Fruit fly (Drosophila melanogaster): ENCODE results near the gene CG8281.

The CG8281 gene

dm6 chr3L:7911765-7912556 is at the start of gene CG8281, which contains the start of gene pbl:
TSS of gene CG8281 (plus strand) at chr3L:7912463.
TSS of gene pbl (minus strand) at chr3L:7911954.
- TF ChIP-seq ttk (optimal IDR thresholded peaks at IDR 0.05) (no peak), insv (optimal IDR thresholded peaks at IDR 0.05) (no peak), Myc (optimal IDR thresholded peaks at IDR 0.05) (no peak), Sin3A (optimal IDR thresholded peaks at IDR 0.05) (no peak), psq (optimal IDR thresholded peaks at IDR 0.05) (no peak), h (optimal IDR thresholded peaks at IDR 0.05) (no peak)

- no peak for TF ChIP-seq h (optimal IDR thresholded peaks at IDR 0.05)
- no peak for TF ChIP-seq Myc (optimal IDR thresholded peaks at IDR 0.05)
These were observed 48.9 kb upstream of the CG8281 start for dm6 chr3L:7863267-7863765.

dm6 chr3L:7863766-7864305 is 48.4 kb upstream of the CG8281 start:
- TF ChIP-seq Sin3A (optimal IDR thresholded peaks at IDR 0.05) (no peak), Myc (optimal IDR thresholded peaks at IDR 0.05) (no peak), insv (optimal IDR thresholded peaks at IDR 0.05) (no peak), ttk (optimal IDR thresholded peaks at IDR 0.05) (no peak), h (optimal IDR thresholded peaks at IDR 0.05) (no peak), psq (optimal IDR thresholded peaks at IDR 0.05) (no peak)

- TF ChIP-seq psq (optimal IDR thresholded peaks at IDR 0.05) (no peak), insv (optimal IDR thresholded peaks at IDR 0.05) (no peak), Sin3A (optimal IDR thresholded peaks at IDR 0.05) (no peak), h (optimal IDR thresholded peaks at IDR 0.05) (no peak), Myc (optimal IDR thresholded peaks at IDR 0.05) (no peak), ttk (optimal IDR thresholded peaks at IDR 0.05) (no peak)
These were observed 47.0 kb upstream of the CG8281 start for dm6 chr3L:7865094-7865746.

dm6 chr3L:7865747-7866387 is 46.4 kb upstream of the CG8281 start:
- TF ChIP-seq h (optimal IDR thresholded peaks at IDR 0.05) (no peak), Myc (optimal IDR thresholded peaks at IDR 0.05) (no peak), insv (optimal IDR thresholded peaks at IDR 0.05) (no peak), ttk (optimal IDR thresholded peaks at IDR 0.05) (no peak), Sin3A (optimal IDR thresholded peaks at IDR 0.05) (no peak), psq (optimal IDR thresholded peaks at IDR 0.05) (no peak)

dm6 chr3L:7866558-7866957 is 45.7 kb upstream of the CG8281 start:
- no peak for TF ChIP-seq psq (optimal IDR thresholded peaks at IDR 0.05)
- TF ChIP-seq Sin3A (optimal IDR thresholded peaks at IDR 0.05), result no peak

- TF ChIP-seq ttk (optimal IDR thresholded peaks at IDR 0.05) (no peak), psq (optimal IDR thresholded peaks at IDR 0.05) (no peak), Myc (optimal IDR thresholded peaks at IDR 0.05) (no peak), Sin3A (optimal IDR thresholded peaks at IDR 0.05) (no peak), insv (optimal IDR thresholded peaks at IDR 0.05) (no peak), h (optimal IDR thresholded peaks at IDR 0.05) (no peak)
These were observed 45.1 kb upstream of the CG8281 start, which contains the start of gene Pdp1 for dm6 chr3L:7867036-7867787. TSS of gene Pdp1 (minus strand) at chr3L:7867369.

dm6 chr3L:7868581-7869236 is 43.6 kb upstream of the CG8281 start, which contains the start of gene CG32365:
TSS of gene CG32365 (plus strand) at chr3L:7869042.
- TF ChIP-seq Myc (optimal IDR thresholded peaks at IDR 0.05) (no peak), Sin3A (optimal IDR thresholded peaks at IDR 0.05) (no peak)

dm6 chr3L:7869715-7870387 is 42.4 kb upstream of the CG8281 start:
- TF ChIP-seq Myc (optimal IDR thresholded peaks at IDR 0.05), result no peak
- no peak for TF ChIP-seq Sin3A (optimal IDR thresholded peaks at IDR 0.05)
- no peak for TF ChIP-seq psq (optimal IDR thresholded peaks at IDR 0.05)
- no peak for TF ChIP-seq ttk (optimal IDR thresholded peaks at IDR 0.05)
- no peak for TF ChIP-seq insv (optimal IDR thresholded peaks at IDR 0.05)
- TF ChIP-seq h (optimal IDR thresholded peaks at IDR 0.05), result no peak

dm6 chr3L:7870388-7870740 is 41.9 kb upstream of the CG8281 start:
- TF ChIP-seq insv (optimal IDR thresholded peaks at IDR 0.05) (no peak), Myc (optimal IDR thresholded peaks at IDR 0.05) (no peak), psq (optimal IDR thresholded peaks at IDR 0.05) (no peak), Sin3A (optimal IDR thresholded peaks at IDR 0.05) (no peak), ttk (optimal IDR thresholded peaks at IDR 0.05) (no peak), h (optimal IDR thresholded peaks at IDR 0.05) (no peak)

- no peak for TF ChIP-seq Myc (optimal IDR thresholded peaks at IDR 0.05)
- TF ChIP-seq psq (optimal IDR thresholded peaks at IDR 0.05), result no peak
- TF ChIP-seq h (optimal IDR thresholded peaks at IDR 0.05), result no peak
- no peak for TF ChIP-seq ttk (optimal IDR thresholded peaks at IDR 0.05)
- no peak for TF ChIP-seq Sin3A (optimal IDR thresholded peaks at IDR 0.05)
These were observed 37.8 kb upstream of the CG8281 start for dm6 chr3L:7874507-7874906.
